Fruit fly (Drosophila melanogaster) whole organism, embryonic: ENCODE data around the gene PGAP1.

Experiments
- Atf3 ChIP-seq: fragments of 200-800 bp; sonication (Bioruptor generic); optimal IDR thresholded peaks from 3 replicates; lab custom pipeline; 2016; ENCODE audit warnings: missing biosample characterization, missing genetic modification characterization
- CG10366 ChIP-seq: fragments of 200-800 bp; sonication (Bioruptor generic); IDR thresholded peaks from 2 replicates; pipeline ENCODE4 v1.3.6; 2022; ENCODE audit warnings: missing biosample characterization, missing genetic modification characterization
- CG12299 ChIP-seq: fragments of 200-800 bp; sonication (Bioruptor generic); optimal IDR thresholded peaks from 2 replicates; lab custom pipeline; 2018; ENCODE audit warnings: missing biosample characterization, mild to moderate bottlenecking, missing genetic modification characterization
- CG12659 ChIP-seq: fragments of 200-800 bp; sonication (Bioruptor generic); optimal IDR thresholded peaks from 3 replicates; lab custom pipeline; 2017; ENCODE audit warnings: mild to moderate bottlenecking, missing biosample characterization, missing genetic modification reagents, missing genetic modification characterization
- CG12744 ChIP-seq: fragments of 200-800 bp; sonication (Bioruptor generic); optimal IDR thresholded peaks from 2 replicates; lab custom pipeline; 2016; ENCODE audit warnings: missing biosample characterization, missing genetic modification characterization
- CG13424 ChIP-seq: fragments of 200-800 bp; sonication (Bioruptor generic); optimal IDR thresholded peaks from 2 replicates; lab custom pipeline; 2019; ENCODE audit warnings: missing biosample characterization, mild to moderate bottlenecking, missing genetic modification characterization, moderate library complexity
- CG13775 ChIP-seq: fragments of 200-800 bp; sonication (Bioruptor generic); optimal IDR thresholded peaks from 3 replicates; lab custom pipeline; 2017; ENCODE audit warnings: missing biosample characterization, mild to moderate bottlenecking, missing genetic modification characterization
- CG14667 ChIP-seq: fragments of 200-800 bp; sonication (Bioruptor generic); IDR thresholded peaks from 2 replicates; pipeline ENCODE4 v1.3.6; 2022; ENCODE audit warnings: missing biosample characterization, missing genetic modification characterization
- CG16813 ChIP-seq: fragments of 200-800 bp; sonication (Bioruptor generic); IDR thresholded peaks from 3 replicates; pipeline ENCODE4 v1.3.6; 2022; ENCODE audit warnings: missing biosample characterization, missing genetic modification characterization; ENCODE audit not compliant: partially characterized antibody
- CG16815 ChIP-seq: fragments of 200-800 bp; sonication (Bioruptor generic); optimal IDR thresholded peaks from 3 replicates; lab custom pipeline; 2017; ENCODE audit warnings: missing biosample characterization, mild to moderate bottlenecking, missing genetic modification characterization
- CG2129 ChIP-seq: fragments of 200-800 bp; sonication (Bioruptor generic); IDR thresholded peaks from 2 replicates; pipeline ENCODE4 v1.3.6; 2022; ENCODE audit warnings: missing biosample characterization, missing genetic modification characterization; ENCODE audit not compliant: partially characterized antibody
- CG31441 ChIP-seq: fragments of 200-800 bp; sonication (Bioruptor generic); IDR thresholded peaks from 2 replicates; pipeline ENCODE4 v1.3.6; 2022; ENCODE audit warnings: missing biosample characterization, missing genetic modification characterization
- CG32772 ChIP-seq: fragments of 200-800 bp; sonication (Bioruptor generic); IDR thresholded peaks from 2 replicates; pipeline ENCODE4 v1.3.6; 2022; ENCODE audit warnings: missing biosample characterization, missing genetic modification characterization
- CG3726 ChIP-seq: fragments of 200-800 bp; sonication (Bioruptor generic); IDR thresholded peaks from 3 replicates; pipeline ENCODE4, ENCODE4 v1.3.6; 2022; ENCODE audit warnings: missing biosample characterization, missing genetic modification characterization
- CG3838 ChIP-seq: fragments of 200-800 bp; sonication (Bioruptor generic); optimal IDR thresholded peaks from 3 replicates; lab custom pipeline; 2016; ENCODE audit warnings: missing biosample characterization, missing genetic modification characterization
- CG42726 ChIP-seq: fragments of 200-800 bp; sonication (Bioruptor generic); IDR thresholded peaks from 2 replicates; pipeline ENCODE4 v1.3.6; 2022; ENCODE audit warnings: missing biosample characterization, missing genetic modification characterization; ENCODE audit not compliant: partially characterized antibody
- CG4617 ChIP-seq: fragments of 200-800 bp; sonication (Bioruptor generic); optimal IDR thresholded peaks from 3 replicates; lab custom pipeline; 2016; ENCODE audit warnings: missing biosample characterization, missing genetic modification characterization, borderline replicate concordance
- CG4707 ChIP-seq: fragments of 200-800 bp; sonication (Bioruptor generic); optimal IDR thresholded peaks from 2 replicates; lab custom pipeline; 2018; ENCODE audit warnings: missing biosample characterization, mild to moderate bottlenecking, missing genetic modification characterization, moderate library complexity
- CG6654 ChIP-seq: fragments of 200-800 bp; sonication (Bioruptor generic); optimal IDR thresholded peaks from 2 replicates; lab custom pipeline; 2017; ENCODE audit warnings: missing biosample characterization, mild to moderate bottlenecking, missing genetic modification characterization
- CG6689 ChIP-seq: fragments of 200-800 bp; sonication (Bioruptor generic); IDR thresholded peaks from 2 replicates; pipeline ENCODE4 v1.3.6; 2022; ENCODE audit warnings: missing biosample characterization, missing genetic modification characterization
- CG7987 ChIP-seq: fragments of 200-800 bp; sonication (Bioruptor generic); optimal IDR thresholded peaks from 2 replicates; lab custom pipeline; 2018; ENCODE audit warnings: missing biosample characterization, mild to moderate bottlenecking, missing genetic modification characterization, moderate library complexity
- CG8281 ChIP-seq: fragments of 200-800 bp; sonication (Bioruptor generic); optimal IDR thresholded peaks from 2 replicates; lab custom pipeline; 2018; ENCODE audit warnings: missing biosample characterization, mild to moderate bottlenecking, missing genetic modification characterization, moderate library complexity
- CG9727 ChIP-seq: fragments of 200-800 bp; sonication (Bioruptor generic); optimal IDR thresholded peaks from 3 replicates; lab custom pipeline; 2017; ENCODE audit warnings: missing biosample characterization, mild to moderate bottlenecking, missing genetic modification characterization
- CG9876 ChIP-seq: fragments of 200-800 bp; sonication (Bioruptor generic); optimal IDR thresholded peaks from 2 replicates; lab custom pipeline; 2016; ENCODE audit warnings: missing biosample characterization, missing genetic modification characterization
- Chrac-16 ChIP-seq: fragments of 200-800 bp; sonication (Bioruptor generic); optimal IDR thresholded peaks from 3 replicates; lab custom pipeline; 2016; ENCODE audit warnings: missing biosample characterization, missing genetic modification characterization
- Dip2 ChIP-seq: fragments of 200-800 bp; sonication (Bioruptor generic); IDR thresholded peaks from 2 replicates; pipeline ENCODE4 v1.3.6; 2022; ENCODE audit warnings: missing biosample characterization, missing genetic modification characterization
- Dip3 ChIP-seq: fragments of 200-800 bp; sonication (Bioruptor generic); optimal IDR thresholded peaks from 3 replicates; lab custom pipeline; 2016; ENCODE audit warnings: missing biosample characterization, missing genetic modification characterization
- Gsc ChIP-seq: fragments of 200-800 bp; sonication (Bioruptor generic); IDR thresholded peaks from 2 replicates; pipeline ENCODE4 v1.3.6; 2022; ENCODE audit warnings: missing biosample characterization, missing genetic modification characterization
- HHEX ChIP-seq: fragments of 200-800 bp; sonication (Bioruptor generic); optimal IDR thresholded peaks from 3 replicates; lab custom pipeline; 2017; ENCODE audit warnings: missing biosample characterization, mild to moderate bottlenecking, missing genetic modification characterization, missing genetic modification reagents
- HmgD ChIP-seq: fragments of 200-800 bp; sonication (Bioruptor generic); optimal IDR thresholded peaks from 3 replicates; lab custom pipeline; 2016; ENCODE audit warnings: missing biosample characterization, missing genetic modification characterization
- Nf-YB ChIP-seq: fragments of 200-800 bp; sonication (Bioruptor generic); optimal IDR thresholded peaks from 3 replicates; lab custom pipeline; 2019; ENCODE audit warnings: missing biosample characterization, mild to moderate bottlenecking, missing genetic modification characterization, moderate library complexity
- Ptx1 ChIP-seq: fragments of 200-800 bp; sonication (Bioruptor generic); IDR thresholded peaks from 2 replicates; pipeline ENCODE4 v1.3.6; 2022; ENCODE audit warnings: missing biosample characterization, missing genetic modification characterization
- Vsx1 ChIP-seq: fragments of 200-800 bp; sonication (Bioruptor generic); optimal IDR thresholded peaks from 2 replicates; lab custom pipeline; 2017; ENCODE audit warnings: missing biosample characterization, mild to moderate bottlenecking, missing genetic modification characterization, missing genetic modification reagents
- crc ChIP-seq: fragments of 200-800 bp; sonication (Bioruptor generic); optimal IDR thresholded peaks from 2 replicates; lab custom pipeline; 2016; ENCODE audit warnings: missing biosample characterization, missing genetic modification characterization
- crol ChIP-seq: fragments of 200-800 bp; sonication (Bioruptor generic); IDR thresholded peaks from 2 replicates; pipeline ENCODE4 v1.3.6; 2022; ENCODE audit warnings: missing biosample characterization, missing genetic modification characterization
- crp ChIP-seq, 2 experiments: fragments of 200-800 bp; sonication (Bioruptor generic); optimal IDR thresholded peaks; 2 replicates in 1 of 2; 3 replicates in 1 of 2; lab custom pipeline; 2017; ENCODE audit warnings: missing biosample characterization in 2 of 2, missing genetic modification characterization in 2 of 2, mild to moderate bottlenecking in 1 of 2, moderate library complexity in 1 of 2
- dan ChIP-seq: fragments of 200-800 bp; sonication (Bioruptor generic); IDR thresholded peaks from 2 replicates; pipeline ENCODE4 v1.3.6; 2022; ENCODE audit warnings: missing biosample characterization, missing genetic modification characterization
- ewg ChIP-seq: fragments of 200-800 bp; sonication (Bioruptor generic); optimal IDR thresholded peaks from 3 replicates; lab custom pipeline; 2017; ENCODE audit warnings: mild to moderate bottlenecking, missing biosample characterization, missing genetic modification reagents, missing genetic modification characterization
- fd96Cb ChIP-seq: fragments of 200-800 bp; sonication (Bioruptor generic); optimal IDR thresholded peaks from 2 replicates; lab custom pipeline; 2018; ENCODE audit warnings: missing biosample characterization, mild to moderate bottlenecking, missing genetic modification characterization, moderate library complexity
- gce ChIP-seq: fragments of 200-800 bp; sonication (Bioruptor generic); IDR thresholded peaks from 3 replicates; pipeline ENCODE4 v1.3.6; 2022; ENCODE audit warnings: missing biosample characterization, missing genetic modification characterization
- inv ChIP-seq: fragments of 200-800 bp; sonication (Bioruptor generic); IDR thresholded peaks from 2 replicates; pipeline ENCODE4 v1.3.6; 2022; ENCODE audit warnings: missing biosample characterization, missing genetic modification characterization; ENCODE audit not compliant: partially characterized antibody
- jigr1 ChIP-seq: fragments of 200-800 bp; sonication (Bioruptor generic); IDR thresholded peaks from 3 replicates; pipeline ENCODE4 v1.3.6; 2022; ENCODE audit warnings: missing biosample characterization, missing genetic modification characterization
- kah ChIP-seq: fragments of 200-800 bp; sonication (Bioruptor generic); optimal IDR thresholded peaks from 2 replicates; lab custom pipeline; 2018; ENCODE audit warnings: missing biosample characterization, mild to moderate bottlenecking, missing genetic modification characterization
- nerfin-2 ChIP-seq: fragments of 200-800 bp; sonication (Bioruptor generic); IDR thresholded peaks from 2 replicates; pipeline ENCODE4 v1.3.6; 2022; ENCODE audit warnings: missing biosample characterization, missing genetic modification characterization; ENCODE audit not compliant: partially characterized antibody
- p53 ChIP-seq: fragments of 200-800 bp; sonication (Bioruptor generic); optimal IDR thresholded peaks from 2 replicates; lab custom pipeline; 2016; ENCODE audit warnings: missing biosample characterization, missing genetic modification characterization
- row ChIP-seq: fragments of 200-800 bp; sonication (Bioruptor generic); IDR thresholded peaks from 3 replicates; pipeline ENCODE4 v1.3.6; 2022; ENCODE audit warnings: missing biosample characterization, missing genetic modification characterization
- sna ChIP-seq: fragments of 200-800 bp; sonication (Bioruptor generic); IDR thresholded peaks from 2 replicates; pipeline ENCODE4 v1.3.6; 2022; ENCODE audit warnings: missing biosample characterization, missing genetic modification characterization; ENCODE audit not compliant: partially characterized antibody
- usp ChIP-seq: fragments of >200 bp; optimal IDR thresholded peaks from 2 replicates; lab custom pipeline; 2017; ENCODE audit warnings: missing biosample characterization, missing genetic modification characterization
- zfh1 ChIP-seq: fragments of 200-800 bp; sonication (Bioruptor generic); IDR thresholded peaks from 3 replicates; pipeline ENCODE4 v1.3.6; 2022; ENCODE audit warnings: missing biosample characterization, missing genetic modification characterization

The PGAP1 gene

DNA sequence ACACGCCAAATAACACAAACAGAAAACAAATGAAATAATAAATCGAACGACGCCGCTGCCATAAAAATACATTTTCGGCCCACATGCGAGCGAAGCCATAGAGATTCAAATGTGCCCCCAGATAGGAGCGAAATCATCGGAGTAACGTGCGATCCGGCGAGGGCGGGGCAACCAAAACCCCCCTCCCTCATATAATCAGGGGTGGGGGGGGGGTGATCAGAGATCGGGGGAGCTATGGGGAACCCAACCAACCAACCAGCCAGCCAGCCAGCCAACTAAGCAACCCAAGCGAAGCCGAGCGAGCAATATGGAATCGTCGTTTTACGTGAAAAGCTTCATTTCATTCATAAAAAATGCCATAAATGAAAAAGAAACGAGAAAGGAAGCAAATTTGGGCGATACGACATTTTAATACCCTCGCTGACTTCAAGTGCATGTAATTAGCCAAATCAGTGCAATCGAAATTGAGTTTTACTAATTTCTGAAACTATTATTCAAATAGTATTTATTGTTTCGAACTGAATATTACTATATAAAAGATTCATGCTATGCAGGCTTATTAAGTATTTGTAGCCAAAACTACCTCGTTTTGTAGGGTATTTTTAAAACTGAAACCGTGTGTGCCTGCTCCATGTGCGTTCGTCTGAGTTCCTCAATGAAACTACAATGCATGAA, 10.7 kb upstream of the PGAP1 start (continued):
- TF ChIP-seq CG13775 (GFP tag; lab: Kevin White, UChicago) (peak; percentile 17), Dip3 (peak; percentile 12), sna (GFP tag; lab: Robert Waterston, UW) (no peak), dan (GFP tag; lab: Robert Waterston, UW) (no peak), CG6689 (GFP tag; lab: Robert Waterston, UW) (peak; percentile 70), inv (GFP tag; lab: Robert Waterston, UW) (no peak), CG16815 (GFP tag; lab: Kevin White, UChicago) (peak; percentile 15), Atf3 (GFP tag; lab: Kevin White, UChicago) (no peak), CG10366 (GFP tag; lab: Robert Waterston, UW) (peak; percentile 57), CG9727 (GFP tag; lab: Kevin White, UChicago) (peak; percentile 39), CG12744 (GFP tag; lab: Kevin White, UChicago) (no peak), nerfin-2 (GFP tag; lab: Robert Waterston, UW) (no peak), CG3838 (GFP tag; lab: Kevin White, UChicago) (no peak), CG9876 (no peak), Dip2 (no peak), CG8281 (tag; lab: Kevin White, UChicago) (peak; percentile 22), ewg (GFP tag; lab: Kevin White, UChicago) (peak; percentile 52), CG4707 (GFP tag; lab: Kevin White, UChicago) (no peak), HHEX (GFP tag; lab: Kevin White, UChicago) (peak; percentile 22), crp (GFP tag; optimal IDR thresholded peaks at IDR 0.05; lab: Kevin White, UChicago) (no peak), Gsc (GFP tag; lab: Robert Waterston, UW) (no peak), crol (GFP tag; lab: Robert Waterston, UW) (peak; percentile 95), CG16813 (no peak), row (GFP tag; lab: Robert Waterston, UW) (peak; percentile 83), CG7987 (GFP tag; lab: Kevin White, UChicago) (no peak), CG13424 (tag; lab: Kevin White, UChicago) (peak; percentile 64), CG12299 (no peak), zfh1 (peak; percentile 54; the same call in 1 of the 3 replicates), CG31441 (GFP tag; lab: Robert Waterston, UW) (peak; percentile 81), gce (GFP tag; lab: Robert Waterston, UW) (no peak), Ptx1 (GFP tag; lab: Robert Waterston, UW) (peak; percentile 71), Chrac-16 (peak; percentile 27), CG42726 (GFP tag; lab: Robert Waterston, UW) (no peak), p53 (no peak), usp (GFP tag; lab: Kevin White, UChicago) (no peak), CG3726 (GFP tag; lab: Robert Waterston, UW) (peak; percentile 33; the same call in 1 of the 3 replicates), Vsx1 (GFP tag; lab: Kevin White, UChicago) (peak; percentile 78), CG2129 (no peak), fd96Cb (peak; percentile 78), jigr1 (GFP tag; lab: Robert Waterston, UW) (peak; percentile 41; the same call in 1 of the 3 replicates), kah (GFP tag; lab: Kevin White, UChicago) (no peak), CG12659 (GFP tag; lab: Kevin White, UChicago) (peak; percentile 3), CG32772 (GFP tag; lab: Robert Waterston, UW) (peak; percentile 65), crc (GFP tag; lab: Kevin White, UChicago) (peak; percentile 18), CG14667 (GFP tag; lab: Robert Waterston, UW) (no peak), CG4617 (GFP tag; lab: Kevin White, UChicago) (peak; percentile 7), CG6654 (GFP tag; lab: Kevin White, UChicago) (peak; percentile 31), HmgD (GFP tag; lab: Kevin White, UChicago) (no peak), Nf-YB (GFP tag; lab: Kevin White, UChicago) (peak; percentile 39)
